Worm (Caenorhabditis elegans): ENCODE data around the gene T16A9.5.

The T16A9.5 gene

ce11 chrV:14200086-14200485 lies 14.9 kb downstream of the T16A9.5 start (continued):
- TF ChIP-seq xnd-1 (tag; optimal IDR thresholded peaks at IDR 0.05), result no peak
- peak; percentile 57 for TF ChIP-seq rcor-1 (GFP tag; IDR thresholded peaks at IDR 0.05)
- no peak for TF ChIP-seq madf-8 (GFP tag; conservative IDR thresholded peaks at IDR 0.05)
- peak; percentile 93 for TF ChIP-seq atf-7 (tag; optimal IDR thresholded peaks at IDR 0.05)
- no peak for TF ChIP-seq D2030.7 (GFP tag; IDR thresholded peaks at IDR 0.05)
- peak; percentile 89 for TF ChIP-seq nfyb-1 (GFP tag; IDR thresholded peaks at IDR 0.05)
- TF ChIP-seq lir-1 (GFP tag; conservative IDR thresholded peaks at IDR 0.05), result peak; percentile 20; the same call in 1 of the 2 replicates
- TF ChIP-seq athp-1 (tag; optimal IDR thresholded peaks at IDR 0.05), result peak; percentile 41
- peak; percentile 100 for TF ChIP-seq cebp-1 (GFP tag; IDR thresholded peaks at IDR 0.05)
- TF ChIP-seq cebp-1 (tag; optimal IDR thresholded peaks at IDR 0.05), result peak; percentile 100
- TF ChIP-seq egl-18 (GFP tag; IDR thresholded peaks at IDR 0.05), result no peak
- TF ChIP-seq him-1 (tag; optimal IDR thresholded peaks at IDR 0.05), result no peak
- peak; percentile 96 for TF ChIP-seq pha-4 (tag; optimal IDR thresholded peaks at IDR 0.05)
- TF ChIP-seq ekl-4 (GFP tag; IDR thresholded peaks at IDR 0.05), result 0 out of 2 replicates have a peak, but pooled peaks have one; percentile 51
- TF ChIP-seq K11D2.4 (GFP tag; IDR thresholded peaks at IDR 0.05), result peak; percentile 80
- TF ChIP-seq B0261.1 (tag; optimal IDR thresholded peaks at IDR 0.05), result no peak
- peak; percentile 83 for TF ChIP-seq ztf-26 (tag; optimal IDR thresholded peaks at IDR 0.05)
- peak; percentile 69 for TF ChIP-seq F23B12.7 (tag; optimal IDR thresholded peaks at IDR 0.05; ENCODE audit: insufficient read depth)
- TF ChIP-seq ztf-6 (GFP tag; IDR thresholded peaks at IDR 0.05), result no peak
- TF ChIP-seq dox-1 (GFP tag; IDR thresholded peaks at IDR 0.05), result peak; percentile 85
- TF ChIP-seq ceh-79 (tag; optimal IDR thresholded peaks at IDR 0.05), result no peak
- TF ChIP-seq madf-6 (GFP tag; IDR thresholded peaks at IDR 0.05), result no peak
- no peak for TF ChIP-seq ama-1 (optimal IDR thresholded peaks at IDR 0.05)
- no peak for TF ChIP-seq ama-1 (GFP tag; optimal IDR thresholded peaks at IDR 0.05)
- peak; percentile 78 for TF ChIP-seq mcd-1 (GFP tag; IDR thresholded peaks at IDR 0.05)
- TF ChIP-seq B0035.1 (tag; optimal IDR thresholded peaks at IDR 0.05), result no peak
- no peak for TF ChIP-seq rpc-1 (optimal IDR thresholded peaks at IDR 0.05)
- TF ChIP-seq rpc-1 (tag; optimal IDR thresholded peaks at IDR 0.05), result no peak
- no peak for TF ChIP-seq F10E7.11 (tag; optimal IDR thresholded peaks at IDR 0.05)
- TF ChIP-seq C06A6.2 (GFP tag; conservative IDR thresholded peaks at IDR 0.05), result peak; percentile 82
- no peak for TF ChIP-seq unc-130 (GFP tag; optimal IDR thresholded peaks at IDR 0.05)
- peak; percentile 86 for TF ChIP-seq ceh-27 (GFP tag; optimal IDR thresholded peaks at IDR 0.05)
- TF ChIP-seq Y56A3A.18 (GFP tag; IDR thresholded peaks at IDR 0.05), result no peak
- no peak for TF ChIP-seq Y79H2A.3 (GFP tag; conservative IDR thresholded peaks at IDR 0.05)
- no peak for TF ChIP-seq rec-8 (tag; optimal IDR thresholded peaks at IDR 0.05)
- TF ChIP-seq tbx-9 (tag; optimal IDR thresholded peaks at IDR 0.05; ENCODE audit: borderline replicate concordance), result no peak
- TF ChIP-seq fkh-3 (tag; optimal IDR thresholded peaks at IDR 0.05), result no peak
- TF ChIP-seq unc-62 (GFP tag; optimal IDR thresholded peaks at IDR 0.05), result peak; percentile 36
- TF ChIP-seq cebp-2 (GFP tag; IDR thresholded peaks at IDR 0.05), result no peak
- TF ChIP-seq tbp1 (GFP tag; optimal IDR thresholded peaks at IDR 0.05), result peak; percentile 65
- TF ChIP-seq B0019.2 (GFP tag; conservative IDR thresholded peaks at IDR 0.05), result no peak
- peak; percentile 76 for TF ChIP-seq let-526 (GFP tag; IDR thresholded peaks at IDR 0.05)
- peak; percentile 66; the same call in 1 of the 2 replicates for TF ChIP-seq lin-26 (GFP tag; IDR thresholded peaks at IDR 0.05)
- TF ChIP-seq hlh-26 (GFP tag; conservative IDR thresholded peaks at IDR 0.05), result no peak
- TF ChIP-seq akir-1 (GFP tag; optimal IDR thresholded peaks at IDR 0.05), result no peak
- peak; percentile 45 for TF ChIP-seq ets-4 (GFP tag; optimal IDR thresholded peaks at IDR 0.05)
- no peak for TF ChIP-seq mel-28 (tag; optimal IDR thresholded peaks at IDR 0.05; ENCODE audit: borderline replicate concordance)
- TF ChIP-seq nhr-80 (tag; optimal IDR thresholded peaks at IDR 0.05), result peak; percentile 95
- peak; percentile 16 for TF ChIP-seq T07F8.4 (tag; optimal IDR thresholded peaks at IDR 0.05)
- 0 out of 2 replicates have a peak, but pooled peaks have one; percentile 27 for TF ChIP-seq Y53G8AR.9 (GFP tag; conservative IDR thresholded peaks at IDR 0.05)
